Worm (Caenorhabditis elegans): Measurements from ENCODE around the gene del-2.

- TF ChIP-seq ham-2 (GFP tag; optimal IDR thresholded peaks at IDR 0.05) = no peak
- TF ChIP-seq lin-13 (tag; optimal IDR thresholded peaks at IDR 0.05) = no peak
- TF ChIP-seq elt-3 (tag; optimal IDR thresholded peaks at IDR 0.05) = no peak
- TF ChIP-seq M03D4.4 (tag; optimal IDR thresholded peaks at IDR 0.05) = no peak
Measured at ce11 chrIV:9679296-9679695, 37.5 kb upstream of the del-2 start.
